In genomic region chrII:21953-22352, ce11 we compare ENCODE assay signal across 3 worm cellular contexts.
A peak's percentile ranks its signal among the peaks of the same experiment; 100 is the strongest.
TF ChIP-seq lines count a peak whose summit lies in the region.

No protein-coding gene starts in this region.

TF ChIP-seq in whole organism, L1 larva, 84 proteins besides CTCF, POLR2A, EP300 and RAD21:
- TF ChIP-seq ceh-63 (GFP tag; optimal IDR thresholded peaks at IDR 0.05; lab: Kevin White, UChicago): no peak
- no peak for TF ChIP-seq hlh-17 (GFP tag; optimal IDR thresholded peaks at IDR 0.05; lab: Kevin White, UChicago; ENCODE audit: borderline replicate concordance)
- no peak for TF ChIP-seq efl-1 (optimal IDR thresholded peaks at IDR 0.05; lab: Kevin White, UChicago)
- TF ChIP-seq efl-1 (GFP tag; optimal IDR thresholded peaks at IDR 0.05 in 1 of 2; lab: Kevin White, UChicago): peak in 1 of 2 experiments; percentile 80
- TF ChIP-seq nhr-85 (tag; lab: Kevin White, UChicago): peak; percentile 59

TF ChIP-seq in whole organism, L2 larva, 48 proteins besides CTCF, POLR2A, EP300 and RAD21:
- TF ChIP-seq gmeb-1 (tag; optimal IDR thresholded peaks at IDR 0.05; lab: Kevin White, UChicago) (no peak), nhr-6 (tag; optimal IDR thresholded peaks at IDR 0.05; lab: Kevin White, UChicago) (peak; percentile 59), ceh-16 (tag; optimal IDR thresholded peaks at IDR 0.05; lab: Kevin White, UChicago) (no peak), unc-62 (GFP tag; optimal IDR thresholded peaks at IDR 0.05; lab: Kevin White, UChicago) (no peak)
TF ChIP-seq in whole organism, L2 larva: peak in this region for 1.

TF ChIP-seq in whole organism, L4 larva, 104 proteins besides CTCF, POLR2A, EP300 and RAD21:
- TF ChIP-seq nhr-237 (tag; optimal IDR thresholded peaks at IDR 0.05; lab: Kevin White, UChicago) (no peak), mep-1 (tag; optimal IDR thresholded peaks at IDR 0.05; lab: Kevin White, UChicago) (peak; percentile 16)

Comparison
In these comparisons a context has a peak if more than half of its experiments do, and no peak if none do; other contexts are left out.
1. Of the 29 proteins assayed by ChIP-seq in both whole organism, L4 larva and whole organism, L1 larva: peak only in whole organism, L4 larva: mep-1; only in whole organism, L1 larva: none; in both: none; in neither: 28.